Fruit fly (Drosophila melanogaster) whole organism, embryonic: ENCODE measurements around the gene gro.

Experiments
- B-H1 ChIP-seq: fragments of 200-800 bp; sonication (Bioruptor generic); IDR thresholded peaks from 3 replicates; pipeline ENCODE4 v1.3.6; 2022; ENCODE audit warnings: missing biosample characterization, missing genetic modification characterization
- CG1024 ChIP-seq: fragments of 200-800 bp; sonication (Bioruptor generic); IDR thresholded peaks from 2 replicates; pipeline ENCODE4 v1.3.6; 2022; ENCODE audit warnings: missing biosample characterization, missing genetic modification characterization
- CG11093 ChIP-seq: fragments of 200-800 bp; sonication (Bioruptor generic); IDR thresholded peaks from 3 replicates; pipeline ENCODE4 v1.3.6; 2022; ENCODE audit warnings: missing biosample characterization, missing genetic modification characterization
- CG11456 ChIP-seq: fragments of 200-800 bp; sonication (Bioruptor generic); IDR thresholded peaks from 3 replicates; pipeline ENCODE4 v1.3.6; 2022; ENCODE audit warnings: missing biosample characterization, missing genetic modification characterization
- CG12071 ChIP-seq: fragments of 200-800 bp; sonication (Bioruptor generic); optimal IDR thresholded peaks from 3 replicates; lab custom pipeline; 2018; ENCODE audit warnings: missing biosample characterization, mild to moderate bottlenecking, missing genetic modification characterization
- CG15514 ChIP-seq: fragments of 200-800 bp; sonication (Bioruptor generic); optimal IDR thresholded peaks from 3 replicates; lab custom pipeline; 2017; ENCODE audit warnings: missing biosample characterization, missing genetic modification characterization, mild to moderate bottlenecking, moderate library complexity, missing genetic modification reagents
- CG17385 ChIP-seq: fragments of 200-800 bp; sonication (Bioruptor generic); optimal IDR thresholded peaks from 3 replicates; lab custom pipeline; 2018; ENCODE audit warnings: missing biosample characterization, mild to moderate bottlenecking, missing genetic modification characterization
- CG2120 ChIP-seq: fragments of 200-800 bp; sonication (Bioruptor generic); optimal IDR thresholded peaks from 3 replicates; lab custom pipeline; 2016; ENCODE audit warnings: missing biosample characterization, missing genetic modification characterization
- CG30403 ChIP-seq: fragments of 200-800 bp; sonication (Bioruptor generic); optimal IDR thresholded peaks from 3 replicates; lab custom pipeline; 2016; ENCODE audit warnings: missing biosample characterization, missing genetic modification characterization
- CG3407 ChIP-seq: fragments of 200-800 bp; sonication (Bioruptor generic); optimal IDR thresholded peaks from 2 replicates; lab custom pipeline; 2018; ENCODE audit warnings: missing biosample characterization, mild to moderate bottlenecking, missing genetic modification characterization
- CG42726 ChIP-seq: fragments of 200-800 bp; sonication (Bioruptor generic); IDR thresholded peaks from 2 replicates; pipeline ENCODE4 v1.3.6; 2022; ENCODE audit warnings: missing biosample characterization, missing genetic modification characterization; ENCODE audit not compliant: partially characterized antibody
- CG4854 ChIP-seq: fragments of 200-800 bp; sonication (Bioruptor generic); optimal IDR thresholded peaks from 2 replicates; lab custom pipeline; 2016; ENCODE audit warnings: missing biosample characterization, missing genetic modification characterization, inconsistent platforms
- CG6175 ChIP-seq: fragments of 200-800 bp; sonication (Bioruptor generic); IDR thresholded peaks from 3 replicates; pipeline ENCODE4 v1.3.6; 2022; ENCODE audit warnings: missing biosample characterization, missing genetic modification characterization
- CG7839 ChIP-seq: fragments of 200-800 bp; sonication (Bioruptor generic); optimal IDR thresholded peaks from 3 replicates; lab custom pipeline; 2018; ENCODE audit warnings: missing biosample characterization, mild to moderate bottlenecking, missing genetic modification characterization, moderate library complexity
- CG8290 ChIP-seq, 3 experiments: fragments of 200-800 bp; sonication (Bioruptor generic); optimal IDR thresholded peaks; 2 replicates each; lab custom pipeline; 2016 to 2019; ENCODE audit warnings: missing biosample characterization in 3 of 3, missing genetic modification characterization in 3 of 3, mild to moderate bottlenecking in 2 of 3, moderate library complexity in 1 of 3
- CG8924 ChIP-seq: fragments of 200-800 bp; optimal IDR thresholded peaks from 3 replicates; lab custom pipeline; 2019; ENCODE audit warnings: missing biosample characterization, mild to moderate bottlenecking, missing genetic modification characterization, moderate library complexity
- CG9437 ChIP-seq: fragments of 200-800 bp; sonication (Bioruptor generic); optimal IDR thresholded peaks from 2 replicates; lab custom pipeline; 2018; ENCODE audit warnings: missing biosample characterization, mild to moderate bottlenecking, missing genetic modification characterization
- CTCF ChIP-seq: fragments of 200-800 bp; sonication (Bioruptor generic); optimal IDR thresholded peaks from 2 replicates; lab custom pipeline; 2017; ENCODE audit warnings: missing biosample characterization, mild to moderate bottlenecking, missing genetic modification characterization, moderate library complexity
- D19A ChIP-seq: fragments of 200-800 bp; optimal IDR thresholded peaks from 3 replicates; lab custom pipeline; 2019; ENCODE audit warnings: missing biosample characterization, mild to moderate bottlenecking, missing genetic modification characterization, moderate library complexity
- Dek ChIP-seq: fragments of 200-800 bp; sonication (Bioruptor generic); optimal IDR thresholded peaks from 3 replicates; lab custom pipeline; 2019; ENCODE audit warnings: missing biosample characterization, mild to moderate bottlenecking, missing genetic modification characterization, moderate library complexity
- Max ChIP-seq: fragments of 200-800 bp; sonication (Bioruptor generic); optimal IDR thresholded peaks from 2 replicates; lab custom pipeline; 2016; ENCODE audit warnings: missing biosample characterization, mild to moderate bottlenecking, missing genetic modification characterization
- NfI ChIP-seq: fragments of 200-800 bp; sonication (Bioruptor generic); optimal IDR thresholded peaks from 3 replicates; lab custom pipeline; 2018; ENCODE audit warnings: missing biosample characterization, mild to moderate bottlenecking, missing genetic modification characterization, moderate library complexity
- Opbp ChIP-seq: fragments of 200-800 bp; sonication (Bioruptor generic); IDR thresholded peaks from 3 replicates; pipeline ENCODE4 v1.3.6; 2022; ENCODE audit warnings: missing biosample characterization, missing genetic modification characterization; ENCODE audit not compliant: partially characterized antibody
- Optix ChIP-seq: fragments of 200-800 bp; sonication (Bioruptor generic); IDR thresholded peaks from 3 replicates; pipeline ENCODE4 v1.3.6; 2022; ENCODE audit warnings: missing biosample characterization, missing genetic modification characterization
- Six4 ChIP-seq: fragments of 200-800 bp; sonication (Bioruptor generic); optimal IDR thresholded peaks from 2 replicates; lab custom pipeline; 2016; ENCODE audit warnings: missing biosample characterization, missing genetic modification characterization
- Ssrp ChIP-seq: fragments of 200-800 bp; sonication (Bioruptor generic); optimal IDR thresholded peaks from 2 replicates; lab custom pipeline; 2018; ENCODE audit warnings: missing biosample characterization, mild to moderate bottlenecking, missing genetic modification characterization, moderate library complexity
- abd-A ChIP-seq: fragments of 200-800 bp; sonication (Bioruptor generic); optimal IDR thresholded peaks from 3 replicates; lab custom pipeline; 2019; ENCODE audit warnings: missing biosample characterization, mild to moderate bottlenecking, missing genetic modification characterization, moderate library complexity
- bbx ChIP-seq: fragments of 200-800 bp; sonication (Bioruptor generic); IDR thresholded peaks from 2 replicates; pipeline ENCODE4 v1.3.6; 2022; ENCODE audit warnings: missing biosample characterization, missing genetic modification characterization; ENCODE audit not compliant: partially characterized antibody
- cg ChIP-seq: fragments of 200-800 bp; sonication (Bioruptor generic); optimal IDR thresholded peaks from 3 replicates; lab custom pipeline; 2019; ENCODE audit warnings: missing biosample characterization, mild to moderate bottlenecking, missing genetic modification characterization, moderate library complexity
- chif ChIP-seq, 2 experiments: fragments of 200-800 bp; sonication (Bioruptor generic); optimal IDR thresholded peaks; 3 replicates each; lab custom pipeline; 2016; ENCODE audit warnings: missing biosample characterization in 2 of 2, missing genetic modification characterization in 2 of 2
- chm ChIP-seq: fragments of 200-800 bp; sonication (Bioruptor generic); IDR thresholded peaks from 2 replicates; pipeline ENCODE4 v1.3.6; 2022; ENCODE audit warnings: missing biosample characterization, missing genetic modification characterization
- crp ChIP-seq, 2 experiments: fragments of 200-800 bp; sonication (Bioruptor generic); optimal IDR thresholded peaks; 2 replicates in 1 of 2; 3 replicates in 1 of 2; lab custom pipeline; 2017; ENCODE audit warnings: missing biosample characterization in 2 of 2, missing genetic modification characterization in 2 of 2, mild to moderate bottlenecking in 1 of 2, moderate library complexity in 1 of 2
- cwo ChIP-seq: fragments of 200-800 bp; sonication (Bioruptor generic); optimal IDR thresholded peaks from 3 replicates; lab custom pipeline; 2017; ENCODE audit warnings: missing biosample characterization, missing genetic modification characterization, mild to moderate bottlenecking, moderate library complexity, missing genetic modification reagents
- dpn ChIP-seq, 2 experiments: fragments of 200-800 bp; sonication (Bioruptor generic); optimal IDR thresholded peaks; 3 replicates each; lab custom pipeline; 2016; ENCODE audit warnings: missing biosample characterization in 2 of 2, missing genetic modification characterization in 2 of 2
- fd96Cb ChIP-seq: fragments of 200-800 bp; sonication (Bioruptor generic); optimal IDR thresholded peaks from 2 replicates; lab custom pipeline; 2018; ENCODE audit warnings: missing biosample characterization, mild to moderate bottlenecking, missing genetic modification characterization, moderate library complexity
- jing ChIP-seq: fragments of 200-800 bp; sonication (Bioruptor generic); optimal IDR thresholded peaks from 2 replicates; lab custom pipeline; 2018; ENCODE audit warnings: missing biosample characterization, mild to moderate bottlenecking, missing genetic modification characterization
- lab ChIP-seq: fragments of 200-800 bp; sonication (Bioruptor generic); optimal IDR thresholded peaks from 3 replicates; lab custom pipeline; 2017; ENCODE audit warnings: missing biosample characterization, missing genetic modification characterization, mild to moderate bottlenecking, moderate library complexity, missing genetic modification reagents
- lilli ChIP-seq: fragments of 200-800 bp; sonication (Bioruptor generic); optimal IDR thresholded peaks from 3 replicates; lab custom pipeline; 2016; ENCODE audit warnings: missing biosample characterization, missing genetic modification characterization
- nerfin-1 ChIP-seq: fragments of 200-800 bp; sonication (Bioruptor generic); optimal IDR thresholded peaks from 3 replicates; lab custom pipeline; 2019; ENCODE audit warnings: missing biosample characterization, mild to moderate bottlenecking, missing genetic modification characterization, moderate library complexity
- nom ChIP-seq: fragments of 200-800 bp; sonication (Bioruptor generic); optimal IDR thresholded peaks from 2 replicates; lab custom pipeline; 2017; ENCODE audit warnings: missing biosample characterization, missing genetic modification characterization, mild to moderate bottlenecking, moderate library complexity, missing genetic modification reagents
- pho ChIP-seq: fragments of 200-800 bp; sonication (Bioruptor generic); optimal IDR thresholded peaks from 2 replicates; lab custom pipeline; 2016; ENCODE audit warnings: missing biosample characterization, missing genetic modification characterization
- rib ChIP-seq: fragments of 200-800 bp; sonication (Bioruptor generic); IDR thresholded peaks from 2 replicates; pipeline ENCODE4 v1.3.6; 2022; ENCODE audit warnings: missing biosample characterization, missing genetic modification characterization
- row ChIP-seq: fragments of 200-800 bp; sonication (Bioruptor generic); IDR thresholded peaks from 3 replicates; pipeline ENCODE4 v1.3.6; 2022; ENCODE audit warnings: missing biosample characterization, missing genetic modification characterization
- seq ChIP-seq: fragments of 200-800 bp; sonication (Bioruptor generic); IDR thresholded peaks from 2 replicates; pipeline ENCODE4 v1.3.6; 2022; ENCODE audit warnings: missing biosample characterization, missing genetic modification characterization
- sna ChIP-seq: fragments of 200-800 bp; sonication (Bioruptor generic); IDR thresholded peaks from 2 replicates; pipeline ENCODE4 v1.3.6; 2022; ENCODE audit warnings: missing biosample characterization, missing genetic modification characterization; ENCODE audit not compliant: partially characterized antibody
- stc ChIP-seq: fragments of 200-800 bp; sonication (Bioruptor generic); IDR thresholded peaks from 2 replicates; pipeline ENCODE4 v1.3.6; 2022; ENCODE audit warnings: missing biosample characterization, missing genetic modification characterization
- trh ChIP-seq: fragments of 200-800 bp; sonication (Bioruptor generic); optimal IDR thresholded peaks from 2 replicates; lab custom pipeline; 2016; ENCODE audit warnings: missing biosample characterization, missing genetic modification characterization

gro gene

dm6 chr3R:26020244-26021171, 21.0 kb upstream of the gro start:
- TF ChIP-seq CG3407 (GFP tag; lab: Kevin White, UChicago) (peak; percentile 62), CG11456 (GFP tag; lab: Robert Waterston, UW) (no peak), Opbp (no peak), cwo (GFP tag; lab: Kevin White, UChicago) (peak; percentile 58), CG9437 (GFP tag; lab: Kevin White, UChicago) (peak; percentile 68), rib (GFP tag; lab: Robert Waterston, UW) (0 out of 2 replicates have a peak, but pooled peaks have one; percentile 48), stc (peak; percentile 70), CG1024 (GFP tag; lab: Robert Waterston, UW) (no peak), Six4 (peak; percentile 34), D19A (tag; lab: Kevin White, UChicago) (peak; percentile 57), fd96Cb (tag; lab: Kevin White, UChicago) (peak; percentile 77), CG8924 (tag; lab: Kevin White, UChicago) (peak; percentile 48), CG42726 (GFP tag; lab: Robert Waterston, UW) (no peak), CG8290 (GFP tag; optimal IDR thresholded peaks at IDR 0.05; lab: Kevin White, UChicago) (no peak), CG8290 (tag; optimal IDR thresholded peaks at IDR 0.05; lab: Kevin White, UChicago) (peak in 1 of 2 experiments; percentile 72), pho (no peak), CG11093 (GFP tag; lab: Robert Waterston, UW) (0 out of 3 replicates have a peak, but pooled peaks have one; percentile 35), row (GFP tag; lab: Robert Waterston, UW) (peak; percentile 66), NfI (GFP tag; lab: Kevin White, UChicago) (peak; percentile 48), dpn (GFP tag; optimal IDR thresholded peaks at IDR 0.05; lab: Kevin White, UChicago) (peak in 1 of 2 experiments; percentile 23), lab (peak; percentile 67), CG6175 (GFP tag; lab: Robert Waterston, UW) (no peak), bbx (0 out of 2 replicates have a peak, but pooled peaks have one; percentile 51), Optix (GFP tag; lab: Robert Waterston, UW) (0 out of 3 replicates have a peak, but pooled peaks have one; percentile 8), lilli (GFP tag; lab: Kevin White, UChicago) (peak; percentile 45), chif (GFP tag; optimal IDR thresholded peaks at IDR 0.05; lab: Kevin White, UChicago) (peak; percentile 30 to 48), B-H1 (peak; percentile 47; the same call in 2 of the 3 replicates), CG30403 (GFP tag; lab: Kevin White, UChicago) (peak; percentile 74), CG4854 (GFP tag; lab: Kevin White, UChicago) (no peak), CG7839 (tag; lab: Kevin White, UChicago) (peak; percentile 77), Max (GFP tag; lab: Kevin White, UChicago) (peak; percentile 32), crp (GFP tag; optimal IDR thresholded peaks at IDR 0.05; lab: Kevin White, UChicago) (peak in 1 of 2 experiments; percentile 21), Dek (tag; lab: Kevin White, UChicago) (peak; percentile 44), nom (GFP tag; lab: Kevin White, UChicago) (peak; percentile 10), CG12071 (GFP tag; lab: Kevin White, UChicago) (no peak), cg (GFP tag; lab: Kevin White, UChicago) (peak; percentile 85), trh (GFP tag; lab: Kevin White, UChicago) (peak; percentile 43), Ssrp (tag; lab: Kevin White, UChicago) (peak; percentile 76), CTCF (GFP tag; lab: Kevin White, UChicago) (peak; percentile 10), CG15514 (peak; percentile 8), nerfin-1 (tag; lab: Kevin White, UChicago) (peak; percentile 44), chm (GFP tag; lab: Robert Waterston, UW) (peak; percentile 8; the same call in 1 of the 2 replicates), jing (peak; percentile 14), CG17385 (GFP tag; lab: Kevin White, UChicago) (peak; percentile 65), seq (peak; percentile 30; the same call in 1 of the 2 replicates), CG2120 (GFP tag; lab: Kevin White, UChicago) (peak; percentile 43), abd-A (peak; percentile 87), sna (GFP tag; lab: Robert Waterston, UW) (no peak)
